Fruit fly (Drosophila melanogaster): ENCODE measurements around the gene CG1309.

CG1309 gene

dm6 chr3L:4277796-4278195 lies 18.6 kb downstream of the CG1309 start, which contains the start of gene Ctl1:
Ctl1 (plus strand) TSS chr3L:4277962.
- no peak for TF ChIP-seq esn (GFP tag; optimal IDR thresholded peaks at IDR 0.05)
- no peak for TF ChIP-seq Hr4 (GFP tag; optimal IDR thresholded peaks at IDR 0.05)
- TF ChIP-seq pdm3 (GFP tag; optimal IDR thresholded peaks at IDR 0.05): no peak
- no peak for TF ChIP-seq Sox15 (GFP tag; optimal IDR thresholded peaks at IDR 0.05)
- no peak for TF ChIP-seq Hr38 (GFP tag; optimal IDR thresholded peaks at IDR 0.05)
- TF ChIP-seq net (GFP tag; optimal IDR thresholded peaks at IDR 0.05): no peak
- TF ChIP-seq CG11294 (GFP tag; IDR thresholded peaks at IDR 0.05): no peak
- no peak for TF ChIP-seq CG6808 (GFP tag; optimal IDR thresholded peaks at IDR 0.05)
- no peak for TF ChIP-seq CG6163 (GFP tag; IDR thresholded peaks at IDR 0.05)
- no peak for TF ChIP-seq CG7368 (GFP tag; optimal IDR thresholded peaks at IDR 0.05)
- TF ChIP-seq dac (GFP tag; optimal IDR thresholded peaks at IDR 0.05): no peak
- TF ChIP-seq Lpt (GFP tag; optimal IDR thresholded peaks at IDR 0.05): no peak

- TF ChIP-seq CG11294 (GFP tag; IDR thresholded peaks at IDR 0.05) (no peak), esn (GFP tag; optimal IDR thresholded peaks at IDR 0.05) (peak; percentile 49), CG1621 (tag; optimal IDR thresholded peaks at IDR 0.05) (peak; percentile 82)
These were observed 23.4 kb downstream of the CG1309 start, which contains the start of gene CG11583 for dm6 chr3L:4282627-4283026. CG11583 (minus strand) TSS chr3L:4282817.

- TF ChIP-seq CG1621 (tag; optimal IDR thresholded peaks at IDR 0.05): peak; percentile 53
- peak; percentile 12 for TF ChIP-seq esn (GFP tag; optimal IDR thresholded peaks at IDR 0.05)
- TF ChIP-seq Sox14 (GFP tag; optimal IDR thresholded peaks at IDR 0.05): peak; percentile 6
- no peak for TF ChIP-seq CG10669 (GFP tag; optimal IDR thresholded peaks at IDR 0.05)
These were observed 24.3 kb downstream of the CG1309 start, which contains the start of the genes srw and CG1316 for dm6 chr3L:4283428-4284089. srw (minus strand) TSS chr3L:4283478. CG1316 (plus strand) TSS chr3L:4283851.

dm6 chr3L:4286784-4287183 lies 27.6 kb downstream of the CG1309 start, which contains the start of gene TfIIEbeta:
TfIIEbeta (plus strand) TSS chr3L:4287038.
- TF ChIP-seq CG7368 (GFP tag; optimal IDR thresholded peaks at IDR 0.05) (no peak), svp (GFP tag) (peak; percentile 72), CG10631 (GFP tag; optimal IDR thresholded peaks at IDR 0.05) (no peak), CG3919 (GFP tag; optimal IDR thresholded peaks at IDR 0.05) (peak; percentile 9), cyc (GFP tag; optimal IDR thresholded peaks at IDR 0.05) (no peak), CG6854 (GFP tag; optimal IDR thresholded peaks at IDR 0.05) (peak; percentile 17), CG8119 (GFP tag; IDR thresholded peaks at IDR 0.05) (peak; percentile 46; the same call in 1 of the 3 replicates), Lpt (GFP tag; optimal IDR thresholded peaks at IDR 0.05) (no peak), Eip78C (GFP tag) (peak; percentile 80), Ets21C (GFP tag; optimal IDR thresholded peaks at IDR 0.05) (no peak), CG15336 (GFP tag; IDR thresholded peaks at IDR 0.05) (peak; percentile 53; the same call in 1 of the 2 replicates), esn (GFP tag; optimal IDR thresholded peaks at IDR 0.05) (peak; percentile 18), Sox14 (GFP tag; optimal IDR thresholded peaks at IDR 0.05) (peak; percentile 37), dsx (GFP tag; optimal IDR thresholded peaks at IDR 0.05; ENCODE audit: poor library complexity, severe bottlenecking) (peak; percentile 45), CG10669 (GFP tag; optimal IDR thresholded peaks at IDR 0.05) (no peak), CG8319 (GFP tag; optimal IDR thresholded peaks at IDR 0.05) (no peak), eg (GFP tag; IDR thresholded peaks at IDR 0.05) (peak; percentile 64; the same call in 2 of the 3 replicates), CG3032 (tag; optimal IDR thresholded peaks at IDR 0.05) (peak; percentile 10), fkh (GFP tag; optimal IDR thresholded peaks at IDR 0.05) (peak; percentile 38), CG6163 (GFP tag; IDR thresholded peaks at IDR 0.05) (0 out of 3 replicates have a peak, but pooled peaks have one; percentile 33), CG11902 (GFP tag; optimal IDR thresholded peaks at IDR 0.05) (no peak)

- peak; percentile 77 for TF ChIP-seq esn (GFP tag; optimal IDR thresholded peaks at IDR 0.05)
- 0 out of 3 replicates have a peak, but pooled peaks have one; percentile 14 for TF ChIP-seq eg (GFP tag; IDR thresholded peaks at IDR 0.05)
- TF ChIP-seq fkh (GFP tag; optimal IDR thresholded peaks at IDR 0.05): peak; percentile 84
- no peak for TF ChIP-seq CG10669 (GFP tag; optimal IDR thresholded peaks at IDR 0.05)
- no peak for TF ChIP-seq fd85E (GFP tag; optimal IDR thresholded peaks at IDR 0.05)
- TF ChIP-seq CG31627 (GFP tag; optimal IDR thresholded peaks at IDR 0.05): peak; percentile 64
- peak; percentile 63 for TF ChIP-seq CG34406 (GFP tag; optimal IDR thresholded peaks at IDR 0.05)
- TF ChIP-seq Met (GFP tag; optimal IDR thresholded peaks at IDR 0.05): no peak
- TF ChIP-seq Sox14 (GFP tag; optimal IDR thresholded peaks at IDR 0.05): peak; percentile 87
- TF ChIP-seq topi (GFP tag; optimal IDR thresholded peaks at IDR 0.05): peak; percentile 76
- peak; percentile 71 for TF ChIP-seq CG32006 (GFP tag; optimal IDR thresholded peaks at IDR 0.05)
- peak; percentile 35; the same call in 1 of the 3 replicates for TF ChIP-seq CG8119 (GFP tag; IDR thresholded peaks at IDR 0.05)
- TF ChIP-seq CG3032 (tag; optimal IDR thresholded peaks at IDR 0.05): peak; percentile 60
- peak; percentile 46 for TF ChIP-seq CG1621 (tag; optimal IDR thresholded peaks at IDR 0.05)
- peak; percentile 96 for TF ChIP-seq svp (GFP tag)
- TF ChIP-seq dac (GFP tag; optimal IDR thresholded peaks at IDR 0.05): peak; percentile 20
- TF ChIP-seq CG15336 (GFP tag; IDR thresholded peaks at IDR 0.05): peak; percentile 54
- peak; percentile 65 for TF ChIP-seq achi (GFP tag; optimal IDR thresholded peaks at IDR 0.05)
- no peak for TF ChIP-seq CG11294 (GFP tag; IDR thresholded peaks at IDR 0.05)
- TF ChIP-seq net (GFP tag; optimal IDR thresholded peaks at IDR 0.05): peak; percentile 73
- peak; percentile 51 for TF ChIP-seq fd59A (GFP tag; optimal IDR thresholded peaks at IDR 0.05)
- peak; percentile 18 for TF ChIP-seq Sox15 (GFP tag; optimal IDR thresholded peaks at IDR 0.05)
- no peak for TF ChIP-seq CG10631 (GFP tag; optimal IDR thresholded peaks at IDR 0.05)
- peak; percentile 10 for TF ChIP-seq Lpt (GFP tag; optimal IDR thresholded peaks at IDR 0.05)
- TF ChIP-seq Eip78C (GFP tag): peak; percentile 95
These were observed 29.4 kb downstream of the CG1309 start, which contains the start of gene Hexo1 for dm6 chr3L:4288591-4289056. Hexo1 (plus strand) TSS chr3L:4288641.
